Worm (Caenorhabditis elegans): ENCODE measurements around the gene gpd-4.

ce11 chrII:10202275-10202674 lies 31.2 kb downstream of the gpd-4 start:
- no peak for TF ChIP-seq ztf-23 (GFP tag; IDR thresholded peaks at IDR 0.05)
- peak; percentile 54 for TF ChIP-seq cog-1 (tag; optimal IDR thresholded peaks at IDR 0.05)
- no peak for TF ChIP-seq med-1 (GFP tag; optimal IDR thresholded peaks at IDR 0.05; ENCODE audit: insufficient read depth)
- TF ChIP-seq flt-1 (GFP tag; IDR thresholded peaks at IDR 0.05): no peak
- TF ChIP-seq T22C8.4 (GFP tag; IDR thresholded peaks at IDR 0.05): no peak
- no peak for TF ChIP-seq ztf-29 (GFP tag; IDR thresholded peaks at IDR 0.05)
- 0 out of 2 replicates have a peak, but pooled peaks have one; percentile 26 for TF ChIP-seq klf-2 (GFP tag; conservative IDR thresholded peaks at IDR 0.05)
- no peak for TF ChIP-seq tab-1 (GFP tag; IDR thresholded peaks at IDR 0.05)
- no peak for TF ChIP-seq ref-1 (GFP tag; conservative IDR thresholded peaks at IDR 0.05)

Measured in whole organism, midembryonic.